Fruit fly (Drosophila melanogaster) whole organism, prepupa: Measurements from ENCODE around the gene CheB38a.

Experiments
- CG10631 ChIP-seq: fragments of 200-800 bp; sonication (Bioruptor generic); optimal IDR thresholded peaks from 2 replicates; lab custom pipeline; 2016; ENCODE audit warnings: missing biosample characterization, missing genetic modification characterization
- CG10669 ChIP-seq: fragments of 200-800 bp; sonication (Bioruptor generic); optimal IDR thresholded peaks from 3 replicates; lab custom pipeline; 2018; ENCODE audit warnings: missing biosample characterization, mild to moderate bottlenecking, missing genetic modification characterization, moderate library complexity
- CG11294 ChIP-seq: fragments of 200-800 bp; sonication (Bioruptor generic); IDR thresholded peaks from 2 replicates; pipeline ENCODE4 v1.3.6; 2022; ENCODE audit warnings: missing biosample characterization, missing genetic modification characterization
- CG11902 ChIP-seq: fragments of 200-800 bp; sonication (Bioruptor generic); optimal IDR thresholded peaks from 3 replicates; lab custom pipeline; 2016; ENCODE audit warnings: missing biosample characterization, missing genetic modification characterization
- CG15336 ChIP-seq: fragments of 200-800 bp; sonication (Bioruptor generic); IDR thresholded peaks from 2 replicates; pipeline ENCODE4 v1.3.6; 2022; ENCODE audit warnings: missing biosample characterization, missing genetic modification characterization
- CG1621 ChIP-seq: fragments of 200-800 bp; sonication (Bioruptor generic); optimal IDR thresholded peaks from 3 replicates; lab custom pipeline; 2018; ENCODE audit warnings: missing biosample characterization, mild to moderate bottlenecking, missing genetic modification characterization
- CG3032 ChIP-seq: fragments of 200-800 bp; optimal IDR thresholded peaks from 2 replicates; lab custom pipeline; 2019; ENCODE audit warnings: missing biosample characterization, mild to moderate bottlenecking, missing genetic modification characterization, moderate library complexity
- CG31627 ChIP-seq: fragments of 200-800 bp; sonication (Bioruptor generic); optimal IDR thresholded peaks from 3 replicates; lab custom pipeline; 2016; ENCODE audit warnings: missing biosample characterization, missing genetic modification characterization
- CG32006 ChIP-seq: fragments of 200-800 bp; sonication (Bioruptor generic); optimal IDR thresholded peaks from 3 replicates; lab custom pipeline; 2017; ENCODE audit warnings: missing biosample characterization, mild to moderate bottlenecking, missing genetic modification characterization
- CG3919 ChIP-seq: fragments of 200-800 bp; sonication (Bioruptor generic); optimal IDR thresholded peaks from 3 replicates; lab custom pipeline; 2016; ENCODE audit warnings: missing biosample characterization, missing genetic modification characterization
- CG6276 ChIP-seq: fragments of 200-800 bp; sonication (Bioruptor generic); optimal IDR thresholded peaks from 2 replicates; lab custom pipeline; 2017; ENCODE audit warnings: missing biosample characterization, mild to moderate bottlenecking, missing genetic modification characterization
- CG6792 ChIP-seq: fragments of 200-800 bp; sonication (Bioruptor generic); optimal IDR thresholded peaks from 3 replicates; lab custom pipeline; 2016; ENCODE audit warnings: missing biosample characterization, missing genetic modification characterization
- CG6808 ChIP-seq: fragments of 200-800 bp; sonication (Bioruptor generic); optimal IDR thresholded peaks from 3 replicates; lab custom pipeline; 2017; ENCODE audit warnings: missing biosample characterization, missing genetic modification characterization, mild to moderate bottlenecking, moderate library complexity, missing genetic modification reagents
- CG6854 ChIP-seq: fragments of 200-800 bp; sonication (Bioruptor generic); optimal IDR thresholded peaks from 2 replicates; lab custom pipeline; 2017; ENCODE audit warnings: missing biosample characterization, mild to moderate bottlenecking, missing genetic modification characterization
- CG8119 ChIP-seq: fragments of 200-800 bp; sonication (Bioruptor generic); IDR thresholded peaks from 3 replicates; pipeline ENCODE4 v1.3.6; 2022; ENCODE audit warnings: missing biosample characterization, missing genetic modification characterization
- CG8319 ChIP-seq: fragments of 200-800 bp; sonication (Bioruptor generic); optimal IDR thresholded peaks from 3 replicates; lab custom pipeline; 2016; ENCODE audit warnings: missing biosample characterization, missing genetic modification characterization
- CG9139 ChIP-seq: fragments of 200-800 bp; sonication (Bioruptor generic); optimal IDR thresholded peaks from 3 replicates; lab custom pipeline; 2017; ENCODE audit warnings: missing biosample characterization, mild to moderate bottlenecking, missing genetic modification characterization
- Eip78C ChIP-seq: fragments of 200-800 bp; sonication (Bioruptor generic); peaks from one replicate; lab custom pipeline; 2016; ENCODE audit warnings: missing biosample characterization, missing genetic modification characterization
- Eip93F ChIP-seq: fragments of 200-800 bp; sonication (Bioruptor generic); optimal IDR thresholded peaks from 2 replicates; lab custom pipeline; 2016; ENCODE audit warnings: missing biosample characterization, mild to moderate bottlenecking, missing genetic modification characterization
- Ets21C ChIP-seq: fragments of 200-800 bp; sonication (Bioruptor generic); optimal IDR thresholded peaks from 3 replicates; lab custom pipeline; 2016; ENCODE audit warnings: missing biosample characterization, missing genetic modification characterization
- Ets96B ChIP-seq: fragments of 200-800 bp; optimal IDR thresholded peaks from 2 replicates; lab custom pipeline; 2019; ENCODE audit warnings: missing biosample characterization, mild to moderate bottlenecking, missing genetic modification characterization, moderate library complexity
- Gug ChIP-seq: fragments of 200-800 bp; sonication (Bioruptor generic); IDR thresholded peaks from 2 replicates; pipeline ENCODE4 v1.3.6; 2022; ENCODE audit warnings: missing biosample characterization, missing genetic modification characterization
- Hr38 ChIP-seq: sonication (Bioruptor generic); optimal IDR thresholded peaks from 2 replicates; lab custom pipeline; 2016; ENCODE audit warnings: missing biosample characterization, missing genetic modification characterization
- Hr4 ChIP-seq: fragments of 200-800 bp; sonication (Bioruptor generic); optimal IDR thresholded peaks from 3 replicates; lab custom pipeline; 2016; ENCODE audit warnings: missing biosample characterization, missing genetic modification characterization
- Lpt ChIP-seq: fragments of 200-800 bp; sonication (Bioruptor generic); optimal IDR thresholded peaks from 3 replicates; lab custom pipeline; 2016; ENCODE audit warnings: missing biosample characterization, missing genetic modification characterization
- Met ChIP-seq: fragments of 200-800 bp; sonication (Bioruptor generic); optimal IDR thresholded peaks from 3 replicates; lab custom pipeline; 2016; ENCODE audit warnings: missing biosample characterization, missing genetic modification characterization
- OdsH ChIP-seq: fragments of 200-800 bp; sonication (Bioruptor generic); optimal IDR thresholded peaks from 3 replicates; lab custom pipeline; 2016; ENCODE audit warnings: missing biosample characterization, missing genetic modification characterization
- Sox102F ChIP-seq: fragments of 200-800 bp; sonication (Bioruptor generic); optimal IDR thresholded peaks from 2 replicates; lab custom pipeline; 2016; ENCODE audit warnings: missing biosample characterization, mild to moderate bottlenecking, missing genetic modification characterization
- Sox14 ChIP-seq: fragments of 200-800 bp; sonication (Bioruptor generic); optimal IDR thresholded peaks from 3 replicates; lab custom pipeline; 2016; ENCODE audit warnings: missing biosample characterization, missing genetic modification characterization
- Sox15 ChIP-seq: fragments of 200-800 bp; sonication (Bioruptor generic); optimal IDR thresholded peaks from 3 replicates; lab custom pipeline; 2016; ENCODE audit warnings: missing biosample characterization, missing genetic modification characterization
- achi ChIP-seq: fragments of 200-800 bp; sonication (Bioruptor generic); optimal IDR thresholded peaks from 3 replicates; lab custom pipeline; 2016; ENCODE audit warnings: missing biosample characterization, missing genetic modification characterization
- cyc ChIP-seq: fragments of 200-800 bp; sonication (Bioruptor generic); optimal IDR thresholded peaks from 3 replicates; lab custom pipeline; 2016; ENCODE audit warnings: missing biosample characterization, missing genetic modification characterization
- dac ChIP-seq: fragments of 200-800 bp; sonication (Bioruptor generic); optimal IDR thresholded peaks from 2 replicates; lab custom pipeline; 2017; ENCODE audit warnings: missing biosample characterization, mild to moderate bottlenecking, missing genetic modification characterization
- dsx ChIP-seq: fragments of 200-800 bp; optimal IDR thresholded peaks from 3 replicates; lab custom pipeline; 2019; ENCODE audit warnings: missing biosample characterization, mild to moderate bottlenecking, missing genetic modification characterization, moderate library complexity; ENCODE audit not compliant: poor library complexity, severe bottlenecking
- eg ChIP-seq: fragments of 200-800 bp; sonication (Bioruptor generic); IDR thresholded peaks from 3 replicates; pipeline ENCODE4 v1.3.6; 2022; ENCODE audit warnings: missing biosample characterization, missing genetic modification characterization
- fd59A ChIP-seq: fragments of 200-800 bp; sonication (Bioruptor generic); optimal IDR thresholded peaks from 2 replicates; lab custom pipeline; 2017; ENCODE audit warnings: missing biosample characterization, mild to moderate bottlenecking, missing genetic modification characterization, missing genetic modification reagents
- fd85E ChIP-seq: fragments of 200-800 bp; sonication (Bioruptor generic); optimal IDR thresholded peaks from 3 replicates; lab custom pipeline; 2016; ENCODE audit warnings: missing biosample characterization, missing genetic modification characterization
- fkh ChIP-seq: fragments of 200-800 bp; sonication (Bioruptor generic); optimal IDR thresholded peaks from 3 replicates; lab custom pipeline; 2017; ENCODE audit warnings: missing biosample characterization, mild to moderate bottlenecking, missing genetic modification characterization, moderate library complexity
- lz ChIP-seq: fragments of 200-800 bp; sonication (Bioruptor generic); optimal IDR thresholded peaks from 3 replicates; lab custom pipeline; 2016; ENCODE audit warnings: missing biosample characterization, missing genetic modification characterization
- net ChIP-seq: fragments of 200-800 bp; sonication (Bioruptor generic); optimal IDR thresholded peaks from 3 replicates; lab custom pipeline; 2016; ENCODE audit warnings: missing biosample characterization, missing genetic modification characterization
- pdm3 ChIP-seq: fragments of 200-800 bp; sonication (Bioruptor generic); optimal IDR thresholded peaks from 3 replicates; lab custom pipeline; 2016; ENCODE audit warnings: missing biosample characterization, missing genetic modification characterization
- salr ChIP-seq, 2 experiments: fragments of 200-800 bp; sonication (Bioruptor generic); optimal IDR thresholded peaks; 3 replicates each; lab custom pipeline; 2016 to 2018; ENCODE audit warnings: missing biosample characterization in 2 of 2, missing genetic modification characterization in 2 of 2, mild to moderate bottlenecking in 1 of 2
- spab ChIP-seq: fragments of 200-800 bp; sonication (Bioruptor generic); optimal IDR thresholded peaks from 2 replicates; lab custom pipeline; 2017; ENCODE audit warnings: missing biosample characterization, mild to moderate bottlenecking, missing genetic modification characterization, missing genetic modification reagents
- svp ChIP-seq: fragments of 200-800 bp; sonication (Bioruptor generic); peaks from one replicate; lab custom pipeline; 2016; ENCODE audit warnings: missing biosample characterization, missing genetic modification characterization
- vri ChIP-seq: fragments of 200-800 bp; sonication (Bioruptor generic); optimal IDR thresholded peaks from 3 replicates; lab custom pipeline; 2016; ENCODE audit warnings: missing biosample characterization, mild to moderate bottlenecking, missing genetic modification characterization

The CheB38a gene

dm6 chr2L:20799991-20800897 is 18.1 kb downstream of the CheB38a start (continued):
- TF ChIP-seq spab, result peak; percentile 98
- TF ChIP-seq CG15336, result peak; percentile 65
- peak; percentile 90 for TF ChIP-seq CG11902 (GFP tag; lab: Kevin White, UChicago)
- TF ChIP-seq svp (GFP tag; lab: Kevin White, UChicago), result peak; percentile 99
- TF ChIP-seq CG3032, result peak; percentile 97
- TF ChIP-seq Sox14 (GFP tag; lab: Kevin White, UChicago), result peak; percentile 97
- TF ChIP-seq vri (GFP tag; lab: Kevin White, UChicago), result peak; percentile 97
- TF ChIP-seq Eip78C, result peak; percentile 99
- peak; percentile 97 for TF ChIP-seq CG3919 (GFP tag; lab: Kevin White, UChicago)
- peak; percentile 98 for TF ChIP-seq Sox102F (GFP tag; lab: Kevin White, UChicago)
- TF ChIP-seq net (GFP tag; lab: Kevin White, UChicago), result peak; percentile 93
- no peak; the same call in 1 of the 2 replicates for TF ChIP-seq CG11294 (GFP tag; lab: Robert Waterston, UW)
- peak; percentile 97 for TF ChIP-seq CG1621 (tag; lab: Kevin White, UChicago)
- peak; percentile 97 for TF ChIP-seq CG10669
- peak; percentile 78 for TF ChIP-seq eg
- peak; percentile 81 for TF ChIP-seq Hr4
- TF ChIP-seq fkh, result peak; percentile 61
- peak; percentile 95 for TF ChIP-seq CG10631 (GFP tag; lab: Kevin White, UChicago)
- TF ChIP-seq CG31627 (GFP tag; lab: Kevin White, UChicago), result peak; percentile 98
- peak; percentile 82 for TF ChIP-seq Lpt
- peak; percentile 79 for TF ChIP-seq fd85E (GFP tag; lab: Kevin White, UChicago)
- TF ChIP-seq fd59A (GFP tag; lab: Kevin White, UChicago), result peak; percentile 96
- peak; percentile 94 for TF ChIP-seq OdsH (GFP tag; lab: Kevin White, UChicago)
- TF ChIP-seq CG6854 (GFP tag; lab: Kevin White, UChicago), result peak; percentile 91
- peak; percentile 93 for TF ChIP-seq achi (GFP tag; lab: Kevin White, UChicago)

dm6 chr2L:20798351-20798777 is 20.0 kb downstream of the CheB38a start:
- no peak for TF ChIP-seq Sox15
- no peak for TF ChIP-seq achi (GFP tag; lab: Kevin White, UChicago)
- no peak for TF ChIP-seq CG32006 (GFP tag; lab: Kevin White, UChicago)
- no peak for TF ChIP-seq salr (GFP tag; optimal IDR thresholded peaks at IDR 0.05; lab: Kevin White, UChicago)
- TF ChIP-seq cyc (GFP tag; lab: Kevin White, UChicago), result no peak
- no peak for TF ChIP-seq CG31627 (GFP tag; lab: Kevin White, UChicago)
- no peak for TF ChIP-seq Ets96B
- no peak for TF ChIP-seq Eip93F (GFP tag; lab: Kevin White, UChicago)
- no peak for TF ChIP-seq CG8119 (GFP tag; lab: Robert Waterston, UW)
- peak; percentile 4 for TF ChIP-seq Lpt
- TF ChIP-seq eg, result no peak
- no peak for TF ChIP-seq Ets21C (GFP tag; lab: Kevin White, UChicago)
- peak; percentile 55 for TF ChIP-seq svp (GFP tag; lab: Kevin White, UChicago)
- TF ChIP-seq fkh, result no peak
- peak; percentile 22 for TF ChIP-seq vri (GFP tag; lab: Kevin White, UChicago)
- TF ChIP-seq CG10631 (GFP tag; lab: Kevin White, UChicago), result no peak
- no peak for TF ChIP-seq CG6792 (GFP tag; lab: Kevin White, UChicago)
- peak; percentile 48 for TF ChIP-seq CG1621 (tag; lab: Kevin White, UChicago)
- TF ChIP-seq CG6276 (GFP tag; lab: Kevin White, UChicago), result peak; percentile 12
- no peak for TF ChIP-seq CG8319 (GFP tag; lab: Kevin White, UChicago)
- TF ChIP-seq Sox102F (GFP tag; lab: Kevin White, UChicago), result peak; percentile 22
- TF ChIP-seq Met (GFP tag; lab: Kevin White, UChicago), result no peak
- TF ChIP-seq Sox14 (GFP tag; lab: Kevin White, UChicago), result no peak
- peak; percentile 53 for TF ChIP-seq CG9139 (GFP tag; lab: Kevin White, UChicago)
- TF ChIP-seq pdm3 (GFP tag; lab: Kevin White, UChicago), result peak; percentile 2
- peak; percentile 23 for TF ChIP-seq Eip78C
- peak; percentile 39 for TF ChIP-seq CG6854 (GFP tag; lab: Kevin White, UChicago)
- peak; percentile 23 for TF ChIP-seq net (GFP tag; lab: Kevin White, UChicago)
- TF ChIP-seq CG15336, result peak; percentile 25; the same call in 1 of the 2 replicates
- no peak for TF ChIP-seq CG10669
- TF ChIP-seq lz, result no peak
- TF ChIP-seq CG6808, result no peak
- TF ChIP-seq Hr38, result no peak
- peak; percentile 4 for TF ChIP-seq dsx
- TF ChIP-seq CG11294 (GFP tag; lab: Robert Waterston, UW), result no peak
- no peak for TF ChIP-seq Gug (GFP tag; lab: Robert Waterston, UW)
- TF ChIP-seq dac (GFP tag; lab: Kevin White, UChicago), result no peak
- TF ChIP-seq CG11902 (GFP tag; lab: Kevin White, UChicago), result no peak
- TF ChIP-seq CG3919 (GFP tag; lab: Kevin White, UChicago), result no peak
